Worm (Caenorhabditis elegans): ENCODE data around the gene lad-2.

DNA sequence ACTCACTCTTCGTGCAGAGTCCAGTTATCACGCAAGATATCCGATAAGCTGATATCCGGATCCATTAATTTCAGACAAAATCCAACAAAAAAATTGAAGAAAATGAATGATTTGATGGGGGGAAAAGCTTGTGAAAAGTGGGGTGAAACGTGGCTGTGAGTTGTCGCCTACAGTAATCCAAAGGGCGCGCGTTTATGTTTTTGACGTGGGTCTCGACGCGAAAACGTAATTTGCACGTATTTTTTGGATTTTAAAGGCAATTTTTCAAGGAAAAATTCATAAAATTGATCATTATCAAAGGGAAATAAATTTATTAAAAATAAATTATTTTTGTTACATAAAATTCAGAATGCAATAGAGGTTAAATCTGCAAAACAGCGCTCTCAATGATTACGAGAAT lies 30.5 kb upstream of the lad-2 start, which contains the start of gene Y54G2A.73:
- TF ChIP-seq zag-1 (tag; optimal IDR thresholded peaks at IDR 0.05), result no peak
- no peak for TF ChIP-seq ama-1 (optimal IDR thresholded peaks at IDR 0.05)
- no peak for TF ChIP-seq nfya-1 (tag; optimal IDR thresholded peaks at IDR 0.05; ENCODE audit: insufficient read depth)
- TF ChIP-seq fkh-10 (GFP tag; optimal IDR thresholded peaks at IDR 0.05), result no peak
- no peak for TF ChIP-seq unc-39 (tag; optimal IDR thresholded peaks at IDR 0.05)

Data from whole organism, L3 larva.